Worm (Caenorhabditis elegans) whole organism, L4/young adult: ENCODE results near the gene glf-1.

ENCODE experiments used
- W03F9.2 ChIP-seq: fragments of 150-350 bp; optimal IDR thresholded peaks from 2 replicates; lab custom pipeline; 2014; ENCODE audit warnings: missing biosample characterization, missing genetic modification characterization
- dao-5 ChIP-seq: sonication (generic microtip); optimal IDR thresholded peaks from 2 replicates; lab custom pipeline; 2016; ENCODE audit warnings: missing genotype, missing genetic modification characterization, moderate library complexity, missing compliant biosample characterization
- him-1 ChIP-seq: sonication (generic microtip); optimal IDR thresholded peaks from 2 replicates; lab custom pipeline; 2016; ENCODE audit warnings: missing genotype, missing genetic modification reagents, missing genetic modification characterization, missing compliant biosample characterization

DNA sequence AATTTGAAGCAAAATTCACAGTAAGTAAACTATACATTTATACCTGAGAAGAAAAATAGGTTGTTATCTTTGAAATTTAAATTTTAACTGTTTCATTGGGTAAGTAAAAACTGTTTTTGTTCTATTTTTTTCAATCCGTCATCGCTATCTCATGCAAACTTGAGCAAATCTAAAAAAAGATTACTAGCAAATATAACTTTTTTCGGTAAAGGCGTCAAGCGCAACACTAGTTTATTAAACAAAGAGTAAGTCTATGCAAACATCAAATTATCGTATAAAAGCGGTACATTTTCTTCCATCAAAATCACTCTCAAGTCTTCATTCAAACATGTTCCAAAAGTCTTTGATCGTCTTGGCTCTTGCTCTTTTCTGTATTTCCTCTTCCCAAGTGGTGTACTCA lies 9.6 kb downstream of the glf-1 start, which contains the start of gene nspb-6:
- TF ChIP-seq him-1 (no peak), dao-5 (no peak), W03F9.2 (no peak)
